Worm (Caenorhabditis elegans): Measurements from ENCODE around the gene srsx-15.

ce11 chrIV:5669459-5669858, 45.8 kb upstream of the srsx-15 start, which contains the start of gene T19E7.6:
- TF ChIP-seq F10E7.11 (tag; optimal IDR thresholded peaks at IDR 0.05) (no peak), nfya-1 (tag; optimal IDR thresholded peaks at IDR 0.05; ENCODE audit: borderline replicate concordance, insufficient read depth) (no peak), akir-1 (GFP tag; optimal IDR thresholded peaks at IDR 0.05) (no peak), Y79H2A.3 (GFP tag; conservative IDR thresholded peaks at IDR 0.05) (no peak), somi-1 (GFP tag; optimal IDR thresholded peaks at IDR 0.05) (no peak), ets-4 (GFP tag; optimal IDR thresholded peaks at IDR 0.05) (no peak), hmg-20 (GFP tag; IDR thresholded peaks at IDR 0.05) (no peak), Y53G8AR.9 (GFP tag; conservative IDR thresholded peaks at IDR 0.05) (no peak), ceh-27 (GFP tag; optimal IDR thresholded peaks at IDR 0.05) (no peak)

Measured in whole organism, young adult.